Fruit fly (Drosophila melanogaster): ENCODE data around the gene Pkcdelta.

- TF ChIP-seq cic (GFP tag; optimal IDR thresholded peaks at IDR 0.05) (no peak), CG1620 (GFP tag; optimal IDR thresholded peaks at IDR 0.05) (no peak), tj (GFP tag; optimal IDR thresholded peaks at IDR 0.05) (no peak), CG12768 (GFP tag; optimal IDR thresholded peaks at IDR 0.05) (no peak), CG7045 (GFP tag; optimal IDR thresholded peaks at IDR 0.05) (no peak), ovo (GFP tag; optimal IDR thresholded peaks at IDR 0.05) (no peak), CG14711 (tag; optimal IDR thresholded peaks at IDR 0.05) (no peak), pad (GFP tag; optimal IDR thresholded peaks at IDR 0.05) (no peak), Crg-1 (GFP tag; optimal IDR thresholded peaks at IDR 0.05) (no peak), CG5204 (GFP tag; optimal IDR thresholded peaks at IDR 0.05) (no peak), bab1 (GFP tag; optimal IDR thresholded peaks at IDR 0.05) (no peak), CG7101 (tag; optimal IDR thresholded peaks at IDR 0.05) (no peak), kay (GFP tag; ENCODE audit: borderline replicate concordance) (no peak), Mnt (GFP tag; optimal IDR thresholded peaks at IDR 0.05) (no peak)
Observed at dm6 chrX:12480282-12480681, 48.3 kb downstream of the Pkcdelta start.

Data from whole organism, adult.